Fruit fly (Drosophila melanogaster) whole organism, embryonic: ENCODE measurements around the gene CG4133.

Source experiments
- Adf1 ChIP-seq: fragments of 200-800 bp; sonication (Bioruptor generic); IDR thresholded peaks from 2 replicates; pipeline ENCODE4 v1.3.6; 2022; ENCODE audit warnings: missing biosample characterization, missing genetic modification characterization
- Atf-2 ChIP-seq: fragments of 200-800 bp; sonication (Bioruptor generic); optimal IDR thresholded peaks from 2 replicates; lab custom pipeline; 2016; ENCODE audit warnings: missing biosample characterization, missing genetic modification characterization
- Blimp-1 ChIP-seq: fragments of 200-800 bp; sonication (Bioruptor generic); optimal IDR thresholded peaks from 3 replicates; lab custom pipeline; 2018; ENCODE audit warnings: missing biosample characterization, missing genetic modification characterization, mild to moderate bottlenecking, moderate library complexity, missing genetic modification reagents
- CG10543 ChIP-seq: fragments of 200-800 bp; sonication (Bioruptor generic); optimal IDR thresholded peaks from 3 replicates; lab custom pipeline; 2017; ENCODE audit warnings: missing biosample characterization, mild to moderate bottlenecking, missing genetic modification characterization, moderate library complexity
- CG13287 ChIP-seq: fragments of 200-800 bp; sonication (Bioruptor generic); IDR thresholded peaks from 2 replicates; pipeline ENCODE4 v1.3.6; 2022; ENCODE audit warnings: missing biosample characterization, missing genetic modification characterization; ENCODE audit not compliant: partially characterized antibody
- CG14014 ChIP-seq: fragments of 200-800 bp; sonication (Bioruptor generic); IDR thresholded peaks from 2 replicates; pipeline ENCODE4 v1.3.6; 2022; ENCODE audit warnings: missing biosample characterization, missing genetic modification characterization
- CG14860 ChIP-seq: fragments of 200-800 bp; sonication (Bioruptor generic); IDR thresholded peaks from 3 replicates; pipeline ENCODE4 v1.3.6; 2022; ENCODE audit warnings: missing biosample characterization, missing genetic modification characterization; ENCODE audit not compliant: partially characterized antibody
- CG16779 ChIP-seq: fragments of 200-800 bp; sonication (Bioruptor generic); IDR thresholded peaks from 2 replicates; pipeline ENCODE4 v1.3.6; 2022; ENCODE audit warnings: missing biosample characterization, missing genetic modification characterization
- CG18262 ChIP-seq: fragments of 200-800 bp; optimal IDR thresholded peaks from 3 replicates; lab custom pipeline; 2019; ENCODE audit warnings: missing biosample characterization, mild to moderate bottlenecking, missing genetic modification characterization, moderate library complexity
- CG30020 ChIP-seq: fragments of 200-800 bp; optimal IDR thresholded peaks from 2 replicates; lab custom pipeline; 2019; ENCODE audit warnings: missing biosample characterization, mild to moderate bottlenecking, missing genetic modification characterization, moderate library complexity
- CG30431 ChIP-seq: fragments of 200-800 bp; sonication (Bioruptor generic); optimal IDR thresholded peaks from 2 replicates; lab custom pipeline; 2017; ENCODE audit warnings: missing biosample characterization, missing genetic modification characterization
- CG3407 ChIP-seq: fragments of 200-800 bp; sonication (Bioruptor generic); optimal IDR thresholded peaks from 2 replicates; lab custom pipeline; 2018; ENCODE audit warnings: missing biosample characterization, mild to moderate bottlenecking, missing genetic modification characterization
- CG4617 ChIP-seq: fragments of 200-800 bp; sonication (Bioruptor generic); optimal IDR thresholded peaks from 3 replicates; lab custom pipeline; 2016; ENCODE audit warnings: missing biosample characterization, missing genetic modification characterization, borderline replicate concordance
- CG6765 ChIP-seq: fragments of 200-800 bp; sonication (Bioruptor generic); optimal IDR thresholded peaks from 3 replicates; lab custom pipeline; 2017; ENCODE audit warnings: missing biosample characterization, mild to moderate bottlenecking, missing genetic modification characterization
- CG6791 ChIP-seq: fragments of 200-800 bp; sonication (Bioruptor generic); IDR thresholded peaks from 3 replicates; pipeline ENCODE4 v1.3.6; 2022; ENCODE audit warnings: missing biosample characterization, missing genetic modification characterization; ENCODE audit not compliant: partially characterized antibody
- CG8388 ChIP-seq: fragments of 200-800 bp; sonication (Bioruptor generic); optimal IDR thresholded peaks from 2 replicates; lab custom pipeline; 2019; ENCODE audit warnings: missing biosample characterization, mild to moderate bottlenecking, missing genetic modification characterization, moderate library complexity
- CG9797 ChIP-seq: fragments of 200-800 bp; sonication (Bioruptor generic); optimal IDR thresholded peaks from 3 replicates; lab custom pipeline; 2018; ENCODE audit warnings: missing biosample characterization, mild to moderate bottlenecking, missing genetic modification characterization
- CrebB ChIP-seq: fragments of 200-800 bp; sonication (Bioruptor generic); optimal IDR thresholded peaks from 3 replicates; lab custom pipeline; 2018; ENCODE audit warnings: missing biosample characterization, mild to moderate bottlenecking, missing genetic modification characterization
- D19B ChIP-seq: fragments of 200-800 bp; sonication (Bioruptor generic); optimal IDR thresholded peaks from 2 replicates; lab custom pipeline; 2017; ENCODE audit warnings: missing biosample characterization, mild to moderate bottlenecking, missing genetic modification characterization
- Dll ChIP-seq: fragments of 200-800 bp; sonication (Bioruptor generic); IDR thresholded peaks from 4 replicates; pipeline ENCODE4 v1.3.6; 2022; ENCODE audit warnings: missing biosample characterization, missing genetic modification characterization; ENCODE audit not compliant: partially characterized antibody
- Ets97D ChIP-seq: fragments of 200-800 bp; sonication (Bioruptor generic); optimal IDR thresholded peaks from 3 replicates; lab custom pipeline; 2016; ENCODE audit warnings: missing biosample characterization, missing genetic modification characterization
- HLH3B ChIP-seq: fragments of 200-800 bp; sonication (Bioruptor generic); IDR thresholded peaks from 2 replicates; pipeline ENCODE4 v1.3.6; 2022; ENCODE audit warnings: missing biosample characterization, missing genetic modification characterization
- NC2β ChIP-seq: fragments of 200-800 bp; sonication (Bioruptor generic); optimal IDR thresholded peaks from 2 replicates; lab custom pipeline; 2016; ENCODE audit warnings: missing biosample characterization, missing genetic modification characterization
- Oli ChIP-seq: fragments of 200-800 bp; sonication (Bioruptor generic); optimal IDR thresholded peaks from 2 replicates; lab custom pipeline; 2018; ENCODE audit warnings: missing biosample characterization, mild to moderate bottlenecking, missing genetic modification characterization, moderate library complexity
- Taf1 ChIP-seq: fragments of 200-800 bp; sonication (Bioruptor generic); IDR thresholded peaks from 2 replicates; pipeline ENCODE4 v1.3.6; 2022; ENCODE audit warnings: missing biosample characterization, missing genetic modification characterization
- ara ChIP-seq: fragments of 200-800 bp; sonication (Bioruptor generic); IDR thresholded peaks from 2 replicates; pipeline ENCODE4 v1.3.6; 2022; ENCODE audit warnings: missing biosample characterization, missing genetic modification characterization
- bsh ChIP-seq, 2 experiments: fragments of 200-800 bp; sonication (Bioruptor generic); optimal IDR thresholded peaks; 2 replicates each; lab custom pipeline; 2017 to 2018; ENCODE audit warnings: mild to moderate bottlenecking in 2 of 2, missing biosample characterization in 2 of 2, missing genetic modification characterization in 2 of 2, moderate library complexity in 1 of 2
- ci ChIP-seq: fragments of 200-800 bp; sonication (Bioruptor generic); IDR thresholded peaks from 3 replicates; pipeline ENCODE4 v1.3.6; 2022; ENCODE audit warnings: missing biosample characterization, missing genetic modification characterization
- danr ChIP-seq: fragments of 200-800 bp; sonication (Bioruptor generic); IDR thresholded peaks from 2 replicates; pipeline ENCODE4 v1.3.6; 2022; ENCODE audit warnings: missing biosample characterization, missing genetic modification characterization
- emc ChIP-seq: fragments of 200-800 bp; sonication (Bioruptor generic); optimal IDR thresholded peaks from 2 replicates; lab custom pipeline; 2016; ENCODE audit warnings: missing biosample characterization, missing genetic modification characterization
- esg ChIP-seq: fragments of 200-800 bp; sonication (Bioruptor generic); conservative IDR thresholded peaks from 2 replicates; pipeline ENCODE4 v1.3.6; 2022; ENCODE audit warnings: missing biosample characterization, missing genetic modification characterization
- exex ChIP-seq: fragments of 200-800 bp; sonication (Bioruptor generic); optimal IDR thresholded peaks from 4 replicates; lab custom pipeline; 2018; ENCODE audit warnings: missing biosample characterization, mild to moderate bottlenecking, missing genetic modification characterization, moderate library complexity
- eyg ChIP-seq: fragments of 200-800 bp; sonication (Bioruptor generic); optimal IDR thresholded peaks from 3 replicates; lab custom pipeline; 2016; ENCODE audit warnings: missing biosample characterization, missing genetic modification characterization
- fd102C ChIP-seq: fragments of 200-800 bp; sonication (Bioruptor generic); optimal IDR thresholded peaks from 2 replicates; lab custom pipeline; 2018; ENCODE audit warnings: missing biosample characterization, mild to moderate bottlenecking, missing genetic modification characterization, moderate library complexity
- fru ChIP-seq: fragments of >200 bp; optimal IDR thresholded peaks from 2 replicates; lab custom pipeline; 2017
- grn ChIP-seq: fragments of 200-800 bp; sonication (Bioruptor generic); optimal IDR thresholded peaks from 3 replicates; lab custom pipeline; 2017; ENCODE audit warnings: missing biosample characterization, missing genetic modification characterization
- gsb ChIP-seq: fragments of 200-800 bp; sonication (Bioruptor generic); IDR thresholded peaks from 2 replicates; pipeline ENCODE4 v1.3.6; 2022; ENCODE audit warnings: missing biosample characterization, missing genetic modification characterization
- gt ChIP-seq: fragments of 200-800 bp; sonication (Bioruptor generic); IDR thresholded peaks from 2 replicates; pipeline ENCODE4 v1.3.6; 2022; ENCODE audit warnings: missing biosample characterization, missing genetic modification characterization
- jing ChIP-seq: fragments of 200-800 bp; sonication (Bioruptor generic); optimal IDR thresholded peaks from 2 replicates; lab custom pipeline; 2018; ENCODE audit warnings: missing biosample characterization, mild to moderate bottlenecking, missing genetic modification characterization
- klu ChIP-seq: fragments of 200-800 bp; sonication (Bioruptor generic); IDR thresholded peaks from 2 replicates; pipeline ENCODE4 v1.3.6; 2022; ENCODE audit warnings: missing biosample characterization, missing genetic modification characterization
- luna ChIP-seq: fragments of 200-800 bp; sonication (Bioruptor generic); optimal IDR thresholded peaks from 2 replicates; lab custom pipeline; 2016; ENCODE audit warnings: missing biosample characterization, missing genetic modification characterization
- otp ChIP-seq: fragments of 200-800 bp; sonication (Bioruptor generic); IDR thresholded peaks from 3 replicates; pipeline ENCODE4, ENCODE4 v1.3.6; 2022; ENCODE audit warnings: missing biosample characterization, missing genetic modification characterization
- peb ChIP-seq: fragments of 200-800 bp; sonication (Bioruptor generic); IDR thresholded peaks from 2 replicates; pipeline ENCODE4 v1.3.6; 2022; ENCODE audit warnings: missing biosample characterization, missing genetic modification characterization
- ranshi ChIP-seq: fragments of 200-800 bp; sonication (Bioruptor generic); IDR thresholded peaks from 2 replicates; pipeline ENCODE4 v1.3.6; 2022; ENCODE audit warnings: missing biosample characterization, missing genetic modification characterization
- stc ChIP-seq: fragments of 200-800 bp; sonication (Bioruptor generic); IDR thresholded peaks from 2 replicates; pipeline ENCODE4 v1.3.6; 2022; ENCODE audit warnings: missing biosample characterization, missing genetic modification characterization
- tgo ChIP-seq: fragments of 200-800 bp; sonication (Bioruptor generic); IDR thresholded peaks from 3 replicates; pipeline ENCODE4 v1.3.6; 2022; ENCODE audit warnings: missing biosample characterization, missing genetic modification characterization
- tll ChIP-seq, 2 experiments: fragments of 200-800 bp in 1 of 2; fragments of >200 bp in 1 of 2; sonication (Bioruptor generic) in 1 of 2; optimal IDR thresholded peaks; 2 replicates each; lab custom pipeline; 2017 to 2019; ENCODE audit warnings: missing biosample characterization in 2 of 2, missing genetic modification characterization in 2 of 2, mild to moderate bottlenecking in 1 of 2, moderate library complexity in 1 of 2
- zen2 ChIP-seq: fragments of 200-800 bp; sonication (Bioruptor generic); IDR thresholded peaks from 3 replicates; pipeline ENCODE4 v1.3.6; 2022; ENCODE audit warnings: missing biosample characterization, missing genetic modification characterization; ENCODE audit not compliant: partially characterized antibody
- zf30C ChIP-seq: fragments of 200-800 bp; sonication (Bioruptor generic); optimal IDR thresholded peaks from 3 replicates; lab custom pipeline; 2018; ENCODE audit warnings: missing biosample characterization, mild to moderate bottlenecking, missing genetic modification characterization

The CG4133 gene

dm6 chr2L:419620-420184 is 35.6 kb upstream of the CG4133 start, which contains the start of the genes CG13690 and RpLP1 (continued):
- TF ChIP-seq Atf-2 (GFP tag; lab: Kevin White, UChicago) (peak; percentile 11), bsh (GFP tag; optimal IDR thresholded peaks at IDR 0.05; lab: Kevin White, UChicago) (peak; percentile 35 to 47), Ets97D (GFP tag; lab: Kevin White, UChicago) (peak; percentile 99), NC2β (peak; percentile 98), gsb (GFP tag; lab: Robert Waterston, UW) (peak; percentile 58), CG18262 (tag; lab: Kevin White, UChicago) (peak; percentile 74), danr (no peak), gt (GFP tag; lab: Robert Waterston, UW) (no peak), stc (GFP tag; lab: Robert Waterston, UW) (no peak), emc (GFP tag; lab: Kevin White, UChicago) (peak; percentile 42), D19B (GFP tag; lab: Kevin White, UChicago) (peak; percentile 31), CG30431 (GFP tag; lab: Kevin White, UChicago) (peak; percentile 26), CG16779 (GFP tag; lab: Robert Waterston, UW) (peak; percentile 58; the same call in 1 of the 2 replicates), CG8388 (GFP tag; lab: Kevin White, UChicago) (peak; percentile 70), Dll (GFP tag; lab: Robert Waterston, UW) (0 out of 4 replicates have a peak, but pooled peaks have one; percentile 42), CG30020 (tag; lab: Kevin White, UChicago) (peak; percentile 76), zen2 (GFP tag; lab: Robert Waterston, UW) (no peak), CrebB (tag; lab: Kevin White, UChicago) (peak; percentile 88), zf30C (GFP tag; lab: Kevin White, UChicago) (no peak), peb (no peak), CG6791 (GFP tag; lab: Robert Waterston, UW) (no peak), exex (tag; lab: Kevin White, UChicago) (peak; percentile 51), CG6765 (GFP tag; lab: Kevin White, UChicago) (peak; percentile 93), ranshi (GFP tag; lab: Robert Waterston, UW) (peak; percentile 27; the same call in 1 of the 2 replicates), ara (peak; percentile 53; the same call in 1 of the 2 replicates), eyg (peak; percentile 72), klu (GFP tag; lab: Robert Waterston, UW) (no peak), Oli (tag; lab: Kevin White, UChicago) (peak; percentile 56), Taf1 (GFP tag; lab: Robert Waterston, UW) (0 out of 2 replicates have a peak, but pooled peaks have one; percentile 11), otp (peak; percentile 76), grn (GFP tag; lab: Kevin White, UChicago) (peak; percentile 66), tll (GFP tag; optimal IDR thresholded peaks at IDR 0.05; lab: Kevin White, UChicago) (no peak), luna (GFP tag; lab: Kevin White, UChicago) (peak; percentile 66), esg (GFP tag; lab: Robert Waterston, UW) (no peak), jing (GFP tag; lab: Kevin White, UChicago) (no peak), fd102C (peak; percentile 71), CG14014 (GFP tag; lab: Robert Waterston, UW) (peak; percentile 64; the same call in 1 of the 2 replicates), tgo (GFP tag; lab: Robert Waterston, UW) (peak; percentile 31; the same call in 2 of the 3 replicates), fru (lab: Kevin White, UChicago) (no peak), ci (peak; percentile 92), CG13287 (GFP tag; lab: Robert Waterston, UW) (peak; percentile 9; the same call in 1 of the 2 replicates), CG10543 (peak; percentile 89), CG4617 (GFP tag; lab: Kevin White, UChicago) (peak; percentile 15), HLH3B (GFP tag; lab: Robert Waterston, UW) (peak; percentile 49; the same call in 1 of the 2 replicates), Adf1 (0 out of 2 replicates have a peak, but pooled peaks have one; percentile 19), Blimp-1 (GFP tag; lab: Kevin White, UChicago) (peak; percentile 41), CG14860 (GFP tag; lab: Robert Waterston, UW) (no peak), CG9797 (GFP tag; lab: Kevin White, UChicago) (peak; percentile 99), CG3407 (GFP tag; lab: Kevin White, UChicago) (peak; percentile 73)
